Fruit fly (Drosophila melanogaster) whole organism, embryonic: Measurements from ENCODE around the gene CG17364.

ENCODE experiments used
- Ada2b ChIP-seq: fragments of 200-800 bp; sonication (Bioruptor generic); IDR thresholded peaks from 2 replicates; pipeline ENCODE4 v1.3.6; 2022; ENCODE audit warnings: missing biosample characterization, missing genetic modification characterization
- CG10274 ChIP-seq: fragments of 200-800 bp; sonication (Bioruptor generic); optimal IDR thresholded peaks from 3 replicates; lab custom pipeline; 2017; ENCODE audit warnings: missing biosample characterization, mild to moderate bottlenecking, missing genetic modification characterization
- CG11504 ChIP-seq: fragments of 200-800 bp; sonication (Bioruptor generic); optimal IDR thresholded peaks from 3 replicates; lab custom pipeline; 2019; ENCODE audit warnings: missing biosample characterization, mild to moderate bottlenecking, missing genetic modification characterization, moderate library complexity
- CG11696 ChIP-seq: fragments of 200-800 bp; sonication (Bioruptor generic); IDR thresholded peaks from 2 replicates; pipeline ENCODE4 v1.3.6; 2022; ENCODE audit warnings: missing biosample characterization, missing genetic modification characterization
- CG12104 ChIP-seq: fragments of 200-800 bp; sonication (Bioruptor generic); optimal IDR thresholded peaks from 3 replicates; lab custom pipeline; 2016; ENCODE audit warnings: missing biosample characterization, missing genetic modification characterization
- CG13775 ChIP-seq: fragments of 200-800 bp; sonication (Bioruptor generic); optimal IDR thresholded peaks from 3 replicates; lab custom pipeline; 2017; ENCODE audit warnings: missing biosample characterization, mild to moderate bottlenecking, missing genetic modification characterization
- CG13894 ChIP-seq: fragments of 200-800 bp; sonication (Bioruptor generic); optimal IDR thresholded peaks from 3 replicates; lab custom pipeline; 2018; ENCODE audit warnings: missing biosample characterization, mild to moderate bottlenecking, missing genetic modification characterization, moderate library complexity
- CG14667 ChIP-seq: fragments of 200-800 bp; sonication (Bioruptor generic); IDR thresholded peaks from 2 replicates; pipeline ENCODE4 v1.3.6; 2022; ENCODE audit warnings: missing biosample characterization, missing genetic modification characterization
- CG1832 ChIP-seq: fragments of 200-800 bp; sonication (Bioruptor generic); optimal IDR thresholded peaks from 2 replicates; lab custom pipeline; 2017; ENCODE audit warnings: missing biosample characterization, mild to moderate bottlenecking, missing genetic modification characterization, inconsistent platforms
- CG34224 ChIP-seq: fragments of 200-800 bp; sonication (Bioruptor generic); IDR thresholded peaks from 3 replicates; pipeline ENCODE4 v1.3.6; 2022; ENCODE audit warnings: missing biosample characterization, missing genetic modification characterization; ENCODE audit not compliant: partially characterized antibody
- CG42726 ChIP-seq: fragments of 200-800 bp; sonication (Bioruptor generic); IDR thresholded peaks from 2 replicates; pipeline ENCODE4 v1.3.6; 2022; ENCODE audit warnings: missing biosample characterization, missing genetic modification characterization; ENCODE audit not compliant: partially characterized antibody
- CG6272 ChIP-seq: fragments of 200-800 bp; sonication (Bioruptor generic); IDR thresholded peaks from 2 replicates; pipeline ENCODE4 v1.3.6; 2022; ENCODE audit warnings: missing biosample characterization, missing genetic modification characterization
- CG6683 ChIP-seq: fragments of 200-800 bp; sonication (Bioruptor generic); optimal IDR thresholded peaks from 2 replicates; lab custom pipeline; 2017; ENCODE audit warnings: missing biosample characterization, mild to moderate bottlenecking, missing genetic modification characterization, missing genetic modification reagents
- CG6854 ChIP-seq: fragments of 200-800 bp; sonication (Bioruptor generic); optimal IDR thresholded peaks from 3 replicates; lab custom pipeline; 2017; ENCODE audit warnings: missing biosample characterization, mild to moderate bottlenecking, missing genetic modification characterization
- CG7372 ChIP-seq: fragments of 200-800 bp; sonication (Bioruptor generic); IDR thresholded peaks from 2 replicates; pipeline ENCODE4 v1.3.6; 2022; ENCODE audit warnings: missing biosample characterization, missing genetic modification characterization
- CG7839 ChIP-seq: fragments of 200-800 bp; sonication (Bioruptor generic); optimal IDR thresholded peaks from 3 replicates; lab custom pipeline; 2018; ENCODE audit warnings: missing biosample characterization, mild to moderate bottlenecking, missing genetic modification characterization, moderate library complexity
- E2f2 ChIP-seq: fragments of 200-800 bp; sonication (Bioruptor generic); IDR thresholded peaks from 2 replicates; pipeline ENCODE4 v1.3.6; 2022; ENCODE audit warnings: missing biosample characterization, missing genetic modification characterization
- Hr39 ChIP-seq: fragments of >200 bp; optimal IDR thresholded peaks from 2 replicates; lab custom pipeline; 2017
- Jarid2 ChIP-seq: fragments of 200-800 bp; sonication (Bioruptor generic); optimal IDR thresholded peaks from 3 replicates; lab custom pipeline; 2017; ENCODE audit warnings: mild to moderate bottlenecking, missing biosample characterization, missing genetic modification reagents, missing genetic modification characterization
- Meics ChIP-seq: fragments of 200-800 bp; sonication (Bioruptor generic); optimal IDR thresholded peaks from 2 replicates; lab custom pipeline; 2017; ENCODE audit warnings: missing biosample characterization, mild to moderate bottlenecking, missing genetic modification characterization
- Opbp ChIP-seq: fragments of 200-800 bp; sonication (Bioruptor generic); IDR thresholded peaks from 3 replicates; pipeline ENCODE4 v1.3.6; 2022; ENCODE audit warnings: missing biosample characterization, missing genetic modification characterization; ENCODE audit not compliant: partially characterized antibody
- Ptx1 ChIP-seq: fragments of 200-800 bp; sonication (Bioruptor generic); IDR thresholded peaks from 2 replicates; pipeline ENCODE4 v1.3.6; 2022; ENCODE audit warnings: missing biosample characterization, missing genetic modification characterization
- Scr ChIP-seq: fragments of 200-800 bp; sonication (Bioruptor generic); IDR thresholded peaks from 2 replicates; pipeline ENCODE4 v1.3.6; 2022; ENCODE audit warnings: missing biosample characterization, missing genetic modification characterization; ENCODE audit not compliant: partially characterized antibody
- ato ChIP-seq: fragments of 200-800 bp; sonication (Bioruptor generic); IDR thresholded peaks from 2 replicates; pipeline ENCODE4 v1.3.6; 2022; ENCODE audit warnings: missing biosample characterization, missing genetic modification characterization; ENCODE audit not compliant: partially characterized antibody
- bab2 ChIP-seq: fragments of 200-800 bp; sonication (Bioruptor generic); optimal IDR thresholded peaks from 2 replicates; lab custom pipeline; 2016; ENCODE audit warnings: missing biosample characterization, missing genetic modification characterization
- cg ChIP-seq: fragments of 200-800 bp; sonication (Bioruptor generic); optimal IDR thresholded peaks from 3 replicates; lab custom pipeline; 2019; ENCODE audit warnings: missing biosample characterization, mild to moderate bottlenecking, missing genetic modification characterization, moderate library complexity
- chif ChIP-seq, 2 experiments: fragments of 200-800 bp; sonication (Bioruptor generic); optimal IDR thresholded peaks; 3 replicates each; lab custom pipeline; 2016; ENCODE audit warnings: missing biosample characterization in 2 of 2, missing genetic modification characterization in 2 of 2
- chinmo ChIP-seq: fragments of 200-800 bp; sonication (Bioruptor generic); IDR thresholded peaks from 4 replicates; pipeline ENCODE4 v1.3.6; 2022; ENCODE audit warnings: missing biosample characterization, missing genetic modification characterization; ENCODE audit not compliant: partially characterized antibody
- dati ChIP-seq: fragments of 200-800 bp; sonication (Bioruptor generic); IDR thresholded peaks from 2 replicates; pipeline ENCODE4 v1.3.6; 2022; ENCODE audit warnings: missing biosample characterization, missing genetic modification characterization
- disco-r ChIP-seq: fragments of 200-800 bp; sonication (Bioruptor generic); optimal IDR thresholded peaks from 2 replicates; lab custom pipeline; 2016; ENCODE audit warnings: missing biosample characterization, missing genetic modification characterization
- eve ChIP-seq, 2 experiments: fragments of >200 bp; optimal IDR thresholded peaks; 2 replicates each; lab custom pipeline; 2017; ENCODE audit warnings: missing biosample characterization in 2 of 2, missing genetic modification characterization in 2 of 2
- ewg ChIP-seq: fragments of 200-800 bp; sonication (Bioruptor generic); optimal IDR thresholded peaks from 3 replicates; lab custom pipeline; 2017; ENCODE audit warnings: mild to moderate bottlenecking, missing biosample characterization, missing genetic modification reagents, missing genetic modification characterization
- gcm2 ChIP-seq: fragments of 200-800 bp; sonication (Bioruptor generic); optimal IDR thresholded peaks from 2 replicates; lab custom pipeline; 2016; ENCODE audit warnings: missing biosample characterization, missing genetic modification characterization
- hbn ChIP-seq: fragments of 200-800 bp; sonication (Bioruptor generic); IDR thresholded peaks from 2 replicates; pipeline ENCODE4 v1.3.6; 2022; ENCODE audit warnings: missing biosample characterization, missing genetic modification characterization; ENCODE audit not compliant: partially characterized antibody
- inv ChIP-seq: fragments of 200-800 bp; sonication (Bioruptor generic); IDR thresholded peaks from 2 replicates; pipeline ENCODE4 v1.3.6; 2022; ENCODE audit warnings: missing biosample characterization, missing genetic modification characterization; ENCODE audit not compliant: partially characterized antibody
- kah ChIP-seq: fragments of 200-800 bp; sonication (Bioruptor generic); optimal IDR thresholded peaks from 2 replicates; lab custom pipeline; 2018; ENCODE audit warnings: missing biosample characterization, mild to moderate bottlenecking, missing genetic modification characterization
- lbe ChIP-seq: fragments of 200-800 bp; sonication (Bioruptor generic); optimal IDR thresholded peaks from 2 replicates; lab custom pipeline; 2016; ENCODE audit warnings: missing biosample characterization, mild to moderate bottlenecking, missing genetic modification characterization
- lmd ChIP-seq: fragments of 200-800 bp; sonication (Bioruptor generic); IDR thresholded peaks from 2 replicates; pipeline ENCODE4 v1.3.6; 2022; ENCODE audit warnings: missing biosample characterization, missing genetic modification characterization
- onecut ChIP-seq: fragments of 200-800 bp; sonication (Bioruptor generic); IDR thresholded peaks from 2 replicates; pipeline ENCODE4 v1.3.6; 2022; ENCODE audit warnings: missing biosample characterization, missing genetic modification characterization
- pfk ChIP-seq: fragments of 200-800 bp; sonication (Bioruptor generic); optimal IDR thresholded peaks from 2 replicates; lab custom pipeline; 2018; ENCODE audit warnings: missing biosample characterization, mild to moderate bottlenecking, missing genetic modification characterization, moderate library complexity
- sr ChIP-seq: fragments of 200-800 bp; sonication (Bioruptor generic); IDR thresholded peaks from 3 replicates; pipeline ENCODE4 v1.3.6; 2022; ENCODE audit warnings: missing biosample characterization, missing genetic modification characterization
- tna ChIP-seq: fragments of 200-800 bp; sonication (Bioruptor generic); IDR thresholded peaks from 2 replicates; pipeline ENCODE4 v1.3.6; 2022; ENCODE audit warnings: missing biosample characterization, missing genetic modification characterization; ENCODE audit not compliant: partially characterized antibody
- ttk ChIP-seq: fragments of 200-800 bp; sonication (Bioruptor generic); IDR thresholded peaks from 2 replicates; pipeline ENCODE4 v2.1.2; 2022; ENCODE audit warnings: missing biosample characterization, missing genetic modification characterization
- vvl ChIP-seq: fragments of 200-800 bp; sonication (Bioruptor generic); IDR thresholded peaks from 2 replicates; pipeline ENCODE4 v1.3.6; 2022; ENCODE audit warnings: missing biosample characterization, missing genetic modification characterization
- wdn ChIP-seq: fragments of 200-800 bp; sonication (Bioruptor generic); IDR thresholded peaks from 2 replicates; pipeline ENCODE4 v1.3.6; 2022; ENCODE audit warnings: missing biosample characterization, missing genetic modification characterization
- zen2 ChIP-seq: fragments of 200-800 bp; sonication (Bioruptor generic); IDR thresholded peaks from 3 replicates; pipeline ENCODE4 v1.3.6; 2022; ENCODE audit warnings: missing biosample characterization, missing genetic modification characterization; ENCODE audit not compliant: partially characterized antibody
- zfh1 ChIP-seq: fragments of 200-800 bp; sonication (Bioruptor generic); IDR thresholded peaks from 3 replicates; pipeline ENCODE4 v1.3.6; 2022; ENCODE audit warnings: missing biosample characterization, missing genetic modification characterization
- zfh2 ChIP-seq: fragments of 200-800 bp; sonication (Bioruptor generic); optimal IDR thresholded peaks from 2 replicates; lab custom pipeline; 2016; ENCODE audit warnings: missing biosample characterization, missing genetic modification characterization

CG17364 gene

DNA sequence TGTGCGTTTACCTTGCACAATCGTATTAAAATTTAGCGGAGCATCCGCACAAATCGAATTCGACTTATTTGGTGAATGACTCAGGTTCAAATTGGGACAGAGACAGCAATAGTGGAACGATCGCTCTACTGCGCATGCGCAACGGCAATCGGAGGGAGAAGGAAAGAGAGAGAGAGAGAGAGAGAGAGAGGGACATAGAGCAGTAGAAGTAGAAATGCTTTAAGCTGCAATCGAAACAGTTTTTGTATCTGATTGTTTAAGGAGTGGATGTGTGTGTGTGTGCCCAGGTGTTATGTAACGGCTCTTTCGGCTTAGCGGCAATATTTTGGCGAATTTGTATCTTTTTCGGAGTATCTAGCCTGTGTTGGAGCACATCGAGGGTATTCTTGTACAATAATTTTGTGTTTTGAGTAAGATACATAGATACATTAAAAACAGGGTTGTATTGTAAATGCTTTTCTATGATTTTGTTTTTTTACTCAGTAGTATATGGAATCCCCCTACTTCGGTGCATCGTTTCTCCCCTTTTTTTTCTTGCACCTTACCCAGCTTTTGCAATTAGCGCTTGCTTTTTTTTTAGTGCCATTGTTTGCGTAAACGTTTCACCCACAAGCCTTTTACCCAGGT, 43.6 kb downstream of the CG17364 start (continued):
- TF ChIP-seq chif (GFP tag; optimal IDR thresholded peaks at IDR 0.05; lab: Kevin White, UChicago) (no peak), ttk (no peak), zfh1 (0 out of 3 replicates have a peak, but pooled peaks have one; percentile 3), gcm2 (no peak), CG11504 (peak; percentile 31), Ptx1 (no peak), CG7372 (GFP tag; lab: Robert Waterston, UW) (no peak), CG12104 (no peak), CG7839 (peak; percentile 3), CG6854 (GFP tag; lab: Kevin White, UChicago) (no peak), CG42726 (GFP tag; lab: Robert Waterston, UW) (no peak), CG13775 (GFP tag; lab: Kevin White, UChicago) (peak; percentile 16), dati (GFP tag; lab: Robert Waterston, UW) (no peak), ewg (GFP tag; lab: Kevin White, UChicago) (peak; percentile 30), Hr39 (lab: Kevin White, UChicago) (no peak), zfh2 (GFP tag; lab: Kevin White, UChicago) (no peak), Ada2b (no peak), onecut (GFP tag; lab: Robert Waterston, UW) (no peak), bab2 (GFP tag; lab: Kevin White, UChicago) (no peak), CG10274 (GFP tag; lab: Kevin White, UChicago) (no peak), disco-r (GFP tag; lab: Kevin White, UChicago) (no peak), CG1832 (peak; percentile 90)

DNA sequence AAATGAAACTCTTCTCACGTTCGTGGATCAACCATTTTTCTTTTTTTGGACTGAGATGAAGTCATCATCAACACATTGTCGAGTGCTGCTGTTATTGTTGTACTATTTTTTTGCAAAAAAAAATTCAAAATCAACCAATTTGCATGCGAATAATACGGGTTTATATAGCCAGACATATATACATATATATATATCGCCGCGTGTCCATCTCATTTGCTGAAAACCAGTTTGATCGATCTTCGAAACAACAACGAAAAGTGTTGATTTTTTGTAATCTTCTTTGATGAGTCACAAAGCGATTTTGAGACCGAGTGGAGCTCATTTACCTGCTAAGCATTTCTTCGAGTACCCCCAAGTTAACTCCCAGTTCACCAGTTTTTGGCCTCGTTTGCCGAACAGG, 47.2 kb downstream of the CG17364 start:
- peak in 1 of 2 experiments; percentile 13 for TF ChIP-seq eve (GFP tag; optimal IDR thresholded peaks at IDR 0.05; lab: Kevin White, UChicago)
- no peak for TF ChIP-seq cg (GFP tag; lab: Kevin White, UChicago)
- TF ChIP-seq CG11696: no peak
- TF ChIP-seq lbe (GFP tag; lab: Kevin White, UChicago): peak; percentile 17
- peak; percentile 64; the same call in 1 of the 4 replicates for TF ChIP-seq chinmo (GFP tag; lab: Robert Waterston, UW)

DNA sequence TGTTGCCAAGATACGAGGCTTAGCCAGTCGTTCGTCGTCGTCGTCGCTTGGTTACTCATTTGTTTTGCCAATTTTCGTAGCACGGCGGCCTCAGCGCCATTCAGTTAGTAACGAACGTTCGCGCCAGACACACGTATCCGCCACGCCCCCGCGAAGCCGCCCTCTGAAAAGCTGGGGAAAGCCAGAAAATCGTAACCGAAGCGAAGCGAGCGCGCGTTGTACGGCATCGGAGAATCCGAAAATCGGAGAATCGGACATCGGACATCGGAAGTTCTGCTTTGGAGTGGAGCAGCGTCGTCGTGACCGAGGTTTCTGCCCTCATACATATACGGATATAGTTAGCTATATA, 54.1 kb downstream of the CG17364 start, which contains the start of gene CG32137:
TSS of gene CG32137 (plus strand) at position 100 of the 349 bp plus-strand sequence.
- TF ChIP-seq CG14667 (GFP tag; lab: Robert Waterston, UW) (no peak), Scr (peak; percentile 34), sr (GFP tag; lab: Robert Waterston, UW) (peak; percentile 59; the same call in 1 of the 3 replicates), lmd (GFP tag; lab: Robert Waterston, UW) (no peak), CG6683 (GFP tag; lab: Kevin White, UChicago) (no peak), ato (GFP tag; lab: Robert Waterston, UW) (peak; percentile 42; the same call in 1 of the 2 replicates), CG6272 (GFP tag; lab: Robert Waterston, UW) (no peak), pfk (GFP tag; lab: Kevin White, UChicago) (no peak), CG13894 (tag; lab: Kevin White, UChicago) (peak; percentile 95), kah (GFP tag; lab: Kevin White, UChicago) (no peak), zen2 (GFP tag; lab: Robert Waterston, UW) (peak; percentile 68; the same call in 2 of the 3 replicates), E2f2 (0 out of 2 replicates have a peak, but pooled peaks have one; percentile 4), CG34224 (GFP tag; lab: Robert Waterston, UW) (peak; percentile 42; the same call in 1 of the 3 replicates), Opbp (GFP tag; lab: Robert Waterston, UW) (peak; percentile 61; the same call in 2 of the 3 replicates), inv (peak; percentile 31; the same call in 1 of the 2 replicates), Jarid2 (GFP tag; lab: Kevin White, UChicago) (peak; percentile 97), wdn (GFP tag; lab: Robert Waterston, UW) (no peak), tna (0 out of 2 replicates have a peak, but pooled peaks have one; percentile 47), Meics (GFP tag; lab: Kevin White, UChicago) (peak; percentile 99), hbn (GFP tag; lab: Robert Waterston, UW) (0 out of 2 replicates have a peak, but pooled peaks have one; percentile 26), vvl (GFP tag; lab: Robert Waterston, UW) (no peak; the same call in 1 of the 2 replicates)
